Worm (Caenorhabditis elegans): Measurements from ENCODE around the gene VB0395L.1.

Gene VB0395L.1

DNA sequence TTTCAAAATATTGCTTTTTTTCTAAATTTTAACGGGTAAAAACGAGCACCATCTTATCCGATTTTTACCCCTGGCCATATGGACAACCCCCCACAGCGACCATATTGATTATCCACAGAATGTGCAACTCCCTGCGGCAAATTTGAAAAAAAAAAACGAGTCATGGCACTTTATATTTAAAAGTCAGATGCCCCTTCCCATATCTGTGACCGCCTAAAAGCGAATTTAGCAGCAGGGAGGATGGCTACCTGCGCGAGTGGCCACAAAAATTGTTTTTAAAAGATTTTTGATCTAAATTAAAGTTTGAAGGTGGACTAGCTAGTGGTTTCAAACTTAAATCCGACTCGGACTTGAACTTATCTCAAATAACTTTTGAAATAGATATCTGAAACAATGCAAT lies 39.6 kb upstream of the VB0395L.1 start (continued):
- TF ChIP-seq nhr-76 (tag; optimal IDR thresholded peaks at IDR 0.05) (peak; percentile 82), nhr-28 (tag; optimal IDR thresholded peaks at IDR 0.05) (peak; percentile 89), fkh-10 (GFP tag; optimal IDR thresholded peaks at IDR 0.05) (peak; percentile 98), ceh-28 (tag; optimal IDR thresholded peaks at IDR 0.05) (peak; percentile 99), ceh-9 (tag; optimal IDR thresholded peaks at IDR 0.05) (no peak)

DNA sequence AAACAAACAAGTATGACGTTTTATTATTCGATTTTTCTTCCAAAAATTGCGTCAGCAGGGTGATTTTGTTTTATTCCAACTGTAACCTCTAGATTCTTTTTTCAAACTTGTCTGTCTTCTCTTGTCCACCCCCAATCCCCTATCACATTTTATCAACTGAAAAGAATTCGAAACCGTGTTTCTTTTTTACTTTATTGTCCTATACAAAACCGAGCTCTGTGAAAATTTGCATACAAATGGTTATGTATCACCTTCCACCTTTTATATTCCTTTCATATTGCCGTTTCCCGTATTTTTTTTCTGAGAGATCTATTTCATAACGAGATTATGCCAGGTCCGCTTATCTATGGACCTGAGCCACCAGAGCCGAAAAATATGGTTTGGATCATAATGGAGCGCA lies 38.5 kb upstream of the VB0395L.1 start, which contains the start of gene T27A8.7:
T27A8.7 (plus strand) TSS at position 301 of the 400 bp plus-strand sequence.
- TF ChIP-seq egl-27 (tag; optimal IDR thresholded peaks at IDR 0.05), result no peak
- no peak for TF ChIP-seq aly-2 (tag; optimal IDR thresholded peaks at IDR 0.05)

DNA sequence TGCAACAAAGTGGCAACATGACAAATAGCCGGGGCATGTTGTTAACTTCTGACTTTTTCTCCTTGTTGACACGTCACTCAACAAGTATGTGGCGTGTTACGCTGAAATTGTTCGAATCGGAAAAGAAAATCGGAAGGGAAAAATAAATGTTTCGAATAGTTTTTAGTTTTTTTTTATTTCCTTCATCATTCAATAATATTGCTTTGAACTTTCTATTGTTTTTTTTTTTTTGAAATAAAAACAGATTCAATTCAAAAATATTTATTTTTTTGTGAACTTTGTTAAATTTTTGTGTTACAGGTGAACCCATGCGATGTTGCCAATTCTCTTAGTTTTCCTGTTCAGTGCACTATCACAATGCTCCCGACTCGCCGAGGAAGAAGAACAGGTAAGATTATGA lies 32.8 kb upstream of the VB0395L.1 start, which contains the start of gene cpd-2:
cpd-2 (plus strand) TSS at position 301 of the 400 bp plus-strand sequence.
- TF ChIP-seq lin-39 (tag; optimal IDR thresholded peaks at IDR 0.05) (peak; percentile 37), ceh-28 (tag; optimal IDR thresholded peaks at IDR 0.05) (no peak)

DNA sequence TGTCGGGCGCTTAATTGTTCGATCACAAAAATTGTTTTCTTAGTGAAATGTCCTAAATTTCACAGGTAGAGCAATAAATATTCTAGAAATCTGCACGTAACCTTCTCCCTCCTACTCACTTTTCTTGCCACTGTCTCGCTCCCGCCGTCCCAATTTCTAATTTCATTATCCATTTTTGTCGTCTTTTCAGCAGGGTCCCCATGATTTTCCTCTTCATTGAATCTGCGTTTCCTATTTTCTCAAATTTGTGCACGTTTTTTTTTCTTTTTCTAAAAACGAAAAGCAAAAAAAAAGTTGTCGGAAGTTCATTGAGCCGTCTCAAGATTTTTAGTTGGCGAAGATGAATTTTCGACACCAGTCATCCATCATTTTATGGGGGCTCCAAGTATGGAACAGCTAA lies 29.6 kb upstream of the VB0395L.1 start:
- peak; percentile 24 for TF ChIP-seq lin-39 (tag; optimal IDR thresholded peaks at IDR 0.05)
- no peak for TF ChIP-seq pha-4 (tag; optimal IDR thresholded peaks at IDR 0.05)

DNA sequence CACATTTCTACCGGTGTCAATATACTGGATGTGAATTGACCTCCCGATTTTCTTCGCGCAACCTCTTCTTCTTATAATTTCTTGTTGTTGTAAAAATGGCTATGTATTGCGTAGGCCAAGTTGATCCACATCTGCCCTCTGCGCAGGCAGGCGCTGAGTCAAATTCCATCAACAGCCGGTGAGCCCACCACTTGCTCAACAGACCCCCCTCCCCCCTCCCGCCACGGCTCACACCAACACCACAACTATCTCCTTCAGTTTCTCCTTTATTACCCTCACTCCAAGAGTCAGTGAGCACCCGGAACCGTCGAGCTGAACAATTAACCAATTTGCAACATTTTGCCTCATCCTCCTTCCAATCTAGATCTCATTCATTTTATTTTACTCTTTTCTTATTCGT lies 27.5 kb upstream of the VB0395L.1 start:
- TF ChIP-seq R02D3.7 (tag; optimal IDR thresholded peaks at IDR 0.05), result no peak
- no peak for TF ChIP-seq sea-2 (GFP tag; optimal IDR thresholded peaks at IDR 0.05)
- TF ChIP-seq ztf-4 (tag; optimal IDR thresholded peaks at IDR 0.05), result no peak
- TF ChIP-seq egl-5 (tag; optimal IDR thresholded peaks at IDR 0.05), result no peak
- no peak for TF ChIP-seq lin-15B (tag; optimal IDR thresholded peaks at IDR 0.05)
- no peak for TF ChIP-seq eor-1 (tag; optimal IDR thresholded peaks at IDR 0.05)
- TF ChIP-seq ceh-82 (tag; optimal IDR thresholded peaks at IDR 0.05), result no peak
- TF ChIP-seq jun-1 (tag; optimal IDR thresholded peaks at IDR 0.05), result no peak

DNA sequence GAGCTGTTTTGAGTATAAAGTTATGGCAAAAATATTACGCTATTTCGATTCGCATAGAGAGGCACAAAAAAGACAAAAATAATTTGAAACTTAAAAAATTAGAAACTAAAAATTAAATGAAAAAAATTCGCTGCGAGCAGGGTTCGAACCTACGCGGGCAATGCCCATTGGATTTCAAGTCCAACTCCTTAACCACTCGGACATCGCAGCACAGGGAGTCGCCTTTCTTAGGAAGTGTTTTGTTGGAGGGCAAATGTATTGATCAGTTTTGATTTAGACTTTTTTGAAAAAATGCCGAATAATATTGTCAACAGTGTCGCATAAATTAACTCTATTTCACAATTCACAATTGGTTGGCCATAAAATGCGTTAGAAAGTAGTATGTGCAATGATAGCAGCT lies 25.7 kb upstream of the VB0395L.1 start:
- TF ChIP-seq nfya-1 (tag; optimal IDR thresholded peaks at IDR 0.05; ENCODE audit: insufficient read depth) (peak; percentile 16), nhr-76 (tag; optimal IDR thresholded peaks at IDR 0.05) (no peak), pqm-1 (tag; optimal IDR thresholded peaks at IDR 0.05) (peak; percentile 34)

DNA sequence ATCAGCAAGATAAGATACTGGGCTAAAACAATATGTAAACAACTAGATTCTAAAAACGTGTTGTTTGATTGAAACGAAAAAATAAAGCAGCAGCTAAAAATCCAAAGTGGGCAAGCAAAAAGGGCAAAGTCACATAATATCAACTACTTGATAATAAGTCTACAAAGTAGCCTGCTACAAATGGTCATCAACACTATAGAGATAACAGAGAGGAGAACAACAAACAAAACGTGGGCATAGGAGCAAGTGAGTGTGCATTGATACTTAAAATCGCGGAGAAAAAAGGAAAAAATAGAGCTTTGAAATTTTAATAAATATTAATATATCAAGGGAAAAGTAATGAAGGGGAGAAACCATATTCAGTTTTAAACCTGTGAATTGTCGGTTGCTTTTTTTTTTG lies 25.0 kb upstream of the VB0395L.1 start:
- peak; percentile 18 for TF ChIP-seq pha-4 (tag; optimal IDR thresholded peaks at IDR 0.05)
- peak; percentile 81 for TF ChIP-seq pqm-1 (tag; optimal IDR thresholded peaks at IDR 0.05)
- no peak for TF ChIP-seq nhr-43 (tag; optimal IDR thresholded peaks at IDR 0.05; ENCODE audit: poor library complexity, severe bottlenecking)
- peak; percentile 53 for TF ChIP-seq elt-2 (tag; optimal IDR thresholded peaks at IDR 0.05)

DNA sequence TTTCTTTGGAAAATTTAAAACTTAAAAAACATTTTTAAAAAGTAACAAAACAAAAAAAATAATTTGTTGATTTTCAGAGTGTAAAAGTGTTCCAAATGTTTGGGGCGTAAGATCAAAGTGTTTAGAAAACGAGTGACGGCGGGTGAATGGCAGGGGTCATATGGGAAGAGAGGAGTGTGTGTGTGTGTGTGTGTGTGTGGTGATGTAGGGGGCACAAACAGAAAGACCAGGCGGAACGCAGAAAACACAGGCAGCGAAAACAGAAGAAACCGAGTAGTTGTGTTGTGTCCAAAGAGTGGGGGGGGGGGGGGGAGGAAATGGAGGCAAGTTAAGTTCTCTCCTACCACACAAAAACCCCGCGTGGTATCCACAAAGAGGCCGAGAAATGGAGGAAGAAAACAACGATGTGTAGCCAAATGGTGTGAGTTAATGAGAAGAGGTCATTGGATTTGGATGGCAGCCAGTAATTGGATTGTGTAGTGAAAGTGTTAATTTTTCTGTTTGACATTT lies 23.5 kb upstream of the VB0395L.1 start, which contains the start of gene B0395.3:
B0395.3 (minus strand) TSS at position 51 of the 510 bp plus-strand sequence.
- TF ChIP-seq ceh-16 (tag; optimal IDR thresholded peaks at IDR 0.05) (no peak), nhr-25 (tag; optimal IDR thresholded peaks at IDR 0.05) (peak; percentile 31), elt-3 (tag; optimal IDR thresholded peaks at IDR 0.05) (no peak), eor-1 (tag; optimal IDR thresholded peaks at IDR 0.05) (no peak), pha-4 (tag; optimal IDR thresholded peaks at IDR 0.05) (peak; percentile 77), elt-2 (tag; optimal IDR thresholded peaks at IDR 0.05) (peak; percentile 44), snpc-4 (tag; optimal IDR thresholded peaks at IDR 0.05) (no peak), egl-27 (tag; optimal IDR thresholded peaks at IDR 0.05) (no peak), nhr-43 (tag; optimal IDR thresholded peaks at IDR 0.05; ENCODE audit: poor library complexity, severe bottlenecking) (no peak), nhr-67 (tag; optimal IDR thresholded peaks at IDR 0.05) (no peak), nhr-76 (tag; optimal IDR thresholded peaks at IDR 0.05) (no peak), unc-39 (tag; optimal IDR thresholded peaks at IDR 0.05) (no peak), ZK546.5 (tag; optimal IDR thresholded peaks at IDR 0.05) (no peak), aly-2 (tag; optimal IDR thresholded peaks at IDR 0.05) (no peak), lin-39 (tag; optimal IDR thresholded peaks at IDR 0.05) (peak; percentile 51), elt-1 (tag; optimal IDR thresholded peaks at IDR 0.05) (no peak), ceh-82 (tag; optimal IDR thresholded peaks at IDR 0.05) (no peak), egl-5 (tag; optimal IDR thresholded peaks at IDR 0.05) (peak; percentile 58), nfya-1 (tag; optimal IDR thresholded peaks at IDR 0.05; ENCODE audit: insufficient read depth) (peak; percentile 41), hmg-11 (tag; optimal IDR thresholded peaks at IDR 0.05) (peak; percentile 69), fkh-10 (GFP tag; optimal IDR thresholded peaks at IDR 0.05) (no peak), ceh-9 (tag; optimal IDR thresholded peaks at IDR 0.05) (no peak), ztf-11 (tag; optimal IDR thresholded peaks at IDR 0.05) (no peak), fos-1 (tag; optimal IDR thresholded peaks at IDR 0.05) (no peak), skn-1 (tag; optimal IDR thresholded peaks at IDR 0.05) (no peak)
